Worm (Caenorhabditis elegans) whole organism, midembryonic: ENCODE measurements around the gene B0001.3.
"Not testable (repeated sequence)": the region's sequence is repeated elsewhere in the genome, so short reads cannot be mapped to it uniquely, and the experiment has no call there.

Experiments used
- T22C8.4 ChIP-seq: fragments of 200-800 bp; sonication (Bioruptor generic); IDR thresholded peaks from 2 replicates; pipeline ENCODE4 v1.3.6; 2022; ENCODE audit warnings: missing genetic modification characterization, missing compliant biosample characterization
- cog-1 ChIP-seq: sonication (generic microtip); optimal IDR thresholded peaks from 2 replicates; lab custom pipeline; 2016; ENCODE audit warnings: missing genetic modification characterization, missing compliant biosample characterization
- med-1 ChIP-seq: sonication (generic microtip); optimal IDR thresholded peaks from 2 replicates; lab custom pipeline; 2017; ENCODE audit warnings: missing genetic modification characterization, mild to moderate bottlenecking, missing compliant biosample characterization, antibody characterized with exemption, missing genetic modification reagents; ENCODE audit not compliant: insufficient read depth
- ztf-23 ChIP-seq: fragments of 200-800 bp; sonication (Bioruptor generic); IDR thresholded peaks from 2 replicates; pipeline ENCODE4 v1.3.6; 2022; ENCODE audit warnings: missing genetic modification reagents, missing genetic modification characterization, missing compliant biosample characterization

- not testable (repeated sequence) for TF ChIP-seq T22C8.4 (GFP tag; lab: Robert Waterston, UW); ztf-23; med-1; cog-1 (tag; lab: Kevin White, UChicago)
Observed at ce11 chrIV:12178235-12178634, 32.7 kb upstream of the B0001.3 start, which contains the start of gene nlr-1.
